Worm (Caenorhabditis elegans) whole organism, mixed stage, embryonic: ENCODE data around the gene R09E10.8.

Experiments used
- blmp-1 ChIP-seq: fragments of 150-350 bp; optimal IDR thresholded peaks from 2 replicates; lab custom pipeline; 2014; ENCODE audit warnings: missing biosample characterization, missing genetic modification characterization
- elt-3 ChIP-seq: fragments of 150-350 bp; optimal IDR thresholded peaks from 2 replicates; lab custom pipeline; 2014; ENCODE audit warnings: missing biosample characterization, missing genetic modification characterization
- lin-13 ChIP-seq: fragments of 150-350 bp; optimal IDR thresholded peaks from 2 replicates; lab custom pipeline; 2014; ENCODE audit warnings: missing biosample characterization, missing genetic modification characterization
- mab-5 ChIP-seq: fragments of 150-350 bp; optimal IDR thresholded peaks from 2 replicates; lab custom pipeline; 2014; ENCODE audit warnings: missing biosample characterization, missing genetic modification characterization
- mep-1 ChIP-seq: fragments of 150-350 bp; optimal IDR thresholded peaks from 2 replicates; lab custom pipeline; 2017; ENCODE audit warnings: missing biosample characterization, missing genetic modification reagents, missing genetic modification characterization, inconsistent platforms
- nhr-76 ChIP-seq: sonication (generic microtip); optimal IDR thresholded peaks from 2 replicates; lab custom pipeline; 2017; ENCODE audit warnings: missing biosample characterization, missing genetic modification characterization
- pha-4 ChIP-seq: fragments of 150-350 bp; optimal IDR thresholded peaks from 2 replicates; lab custom pipeline; 2018; ENCODE audit warnings: missing biosample characterization, missing genetic modification reagents, missing genetic modification characterization
- sem-2 ChIP-seq: fragments of 200-800 bp; sonication (Bioruptor generic); optimal IDR thresholded peaks from 2 replicates; lab custom pipeline; 2018; ENCODE audit warnings: mild to moderate bottlenecking, missing genetic modification characterization, missing compliant biosample characterization
- snpc-4 ChIP-seq: fragments of 150-350 bp; optimal IDR thresholded peaks from 2 replicates; lab custom pipeline; 2014; ENCODE audit warnings: missing biosample characterization, missing genetic modification characterization
- sptf-1 ChIP-seq: sonication (generic microtip); optimal IDR thresholded peaks from 2 replicates; lab custom pipeline; 2017; ENCODE audit warnings: mild to moderate bottlenecking, missing genetic modification characterization, moderate library complexity, missing compliant biosample characterization
- unc-39 ChIP-seq: fragments of 150-350 bp; optimal IDR thresholded peaks from 2 replicates; lab custom pipeline; 2014; ENCODE audit warnings: missing biosample characterization, missing genetic modification characterization
- unc-62 ChIP-seq: fragments of 150-350 bp; optimal IDR thresholded peaks from 2 replicates; lab custom pipeline; 2014; ENCODE audit warnings: missing biosample characterization, missing genetic modification reagents, missing genetic modification characterization

DNA sequence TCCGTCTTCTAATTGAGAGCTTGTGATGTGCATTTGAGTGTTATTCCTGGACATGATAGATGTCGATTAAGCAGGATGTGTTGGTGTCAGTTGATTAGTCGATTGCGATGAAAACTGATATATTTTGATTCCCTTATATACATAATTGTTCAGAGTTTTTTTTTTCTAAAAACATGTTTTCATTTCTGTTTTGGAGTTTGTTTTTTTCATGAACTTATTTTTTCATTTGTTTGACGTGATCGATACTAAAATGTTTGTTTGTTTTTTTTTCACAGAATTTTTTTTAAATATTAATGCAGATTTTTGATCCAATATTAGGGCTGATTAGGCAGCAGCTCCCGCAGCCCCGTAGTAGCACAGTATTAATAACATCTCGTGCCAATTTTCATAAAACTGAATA, 8.0 kb upstream of the R09E10.8 start, which contains the start of gene R09E10.2:
- TF ChIP-seq lin-13 (no peak), sptf-1 (tag; lab: Kevin White, UChicago) (no peak), unc-62 (GFP tag; lab: Kevin White, UChicago) (no peak), sem-2 (GFP tag; lab: Kevin White, UChicago) (no peak), mep-1 (tag; lab: Kevin White, UChicago) (no peak), unc-39 (no peak), nhr-76 (no peak), pha-4 (tag; lab: Kevin White, UChicago) (no peak), snpc-4 (tag; lab: Kevin White, UChicago) (no peak), elt-3 (tag; lab: Kevin White, UChicago) (no peak), mab-5 (no peak), blmp-1 (no peak)
